Worm (Caenorhabditis elegans) whole organism, L2 larva: ENCODE measurements around the gene mrpl-46.
A peak's percentile ranks its signal among the peaks of the same experiment; 100 is the strongest.

Experiments
- C34F6.9 ChIP-seq: fragments of 150-350 bp; optimal IDR thresholded peaks from 2 replicates; lab custom pipeline; 2014; ENCODE audit warnings: missing biosample characterization, missing genetic modification characterization
- F13H6.1 ChIP-seq: sonication (generic microtip); optimal IDR thresholded peaks from 2 replicates; lab custom pipeline; 2016; ENCODE audit warnings: missing genetic modification characterization, missing compliant biosample characterization
- Y55F3AM.14 ChIP-seq: fragments of 200-800 bp; sonication (Bioruptor generic); optimal IDR thresholded peaks from 2 replicates; lab custom pipeline; 2018; ENCODE audit warnings: mild to moderate bottlenecking, missing genetic modification characterization, missing compliant biosample characterization
- ZK546.5 ChIP-seq: sonication (generic microtip); optimal IDR thresholded peaks from 2 replicates; lab custom pipeline; 2017; ENCODE audit warnings: missing biosample characterization, missing genetic modification characterization
- alr-1 ChIP-seq: fragments of 150-350 bp; optimal IDR thresholded peaks from 2 replicates; lab custom pipeline; 2014; ENCODE audit warnings: missing biosample characterization, missing genetic modification characterization
- ceh-82 ChIP-seq: fragments of 150-350 bp; optimal IDR thresholded peaks from 2 replicates; lab custom pipeline; 2014; ENCODE audit warnings: missing biosample characterization, missing genetic modification characterization
- crh-2 ChIP-seq: sonication (generic microtip); optimal IDR thresholded peaks from 2 replicates; lab custom pipeline; 2017; ENCODE audit warnings: missing biosample characterization, missing genetic modification characterization
- gmeb-1 ChIP-seq: fragments of 150-350 bp; optimal IDR thresholded peaks from 2 replicates; lab custom pipeline; 2014; ENCODE audit warnings: missing biosample characterization, missing genetic modification characterization
- lin-11 ChIP-seq: fragments of 150-350 bp; sonication (generic microtip); optimal IDR thresholded peaks from 2 replicates; lab custom pipeline; 2014; ENCODE audit warnings: missing biosample characterization, missing genetic modification characterization, inconsistent platforms, mixed read lengths
- lin-13 ChIP-seq: fragments of 150-350 bp; optimal IDR thresholded peaks from 2 replicates; lab custom pipeline; 2014; ENCODE audit warnings: missing biosample characterization, missing genetic modification reagents, missing genetic modification characterization
- lin-39 ChIP-seq: fragments of 150-350 bp; optimal IDR thresholded peaks from 2 replicates; lab custom pipeline; 2014; ENCODE audit warnings: missing biosample characterization, missing genetic modification reagents, missing genetic modification characterization
- lsy-2 ChIP-seq, 2 experiments: fragments of 150-350 bp in 1 of 2; sonication (generic microtip) in 1 of 2; optimal IDR thresholded peaks; 2 replicates each; lab custom pipeline; 2014 to 2017; ENCODE audit warnings: missing biosample characterization in 2 of 2, missing genetic modification characterization in 2 of 2
- mbf-1 ChIP-seq: sonication (generic microtip); optimal IDR thresholded peaks from 2 replicates; lab custom pipeline; 2017; ENCODE audit warnings: missing biosample characterization, missing genetic modification characterization
- mdl-1 ChIP-seq, 2 experiments: fragments of 150-350 bp in 1 of 2; sonication (generic microtip) in 1 of 2; optimal IDR thresholded peaks; 2 replicates each; lab custom pipeline; 2017; ENCODE audit warnings: missing biosample characterization in 2 of 2, missing genetic modification characterization in 2 of 2
- nhr-10 ChIP-seq: sonication (generic microtip); optimal IDR thresholded peaks from 2 replicates; lab custom pipeline; 2017; ENCODE audit warnings: missing biosample characterization, missing genetic modification characterization
- nhr-11 ChIP-seq: fragments of 150-350 bp; optimal IDR thresholded peaks from 2 replicates; lab custom pipeline; 2014; ENCODE audit warnings: missing biosample characterization, missing genetic modification characterization
- nhr-129 ChIP-seq: fragments of 150-350 bp; optimal IDR thresholded peaks from 2 replicates; lab custom pipeline; 2014; ENCODE audit warnings: missing biosample characterization, missing genetic modification characterization
- nhr-21 ChIP-seq: fragments of 150-350 bp; optimal IDR thresholded peaks from 2 replicates; lab custom pipeline; 2014; ENCODE audit warnings: missing biosample characterization, missing genetic modification characterization
- nhr-25 ChIP-seq: fragments of 150-350 bp; sonication (generic microtip); optimal IDR thresholded peaks from 3 replicates; lab custom pipeline; 2014; ENCODE audit warnings: missing biosample characterization, missing genetic modification characterization
- nhr-77 ChIP-seq: fragments of 150-350 bp; optimal IDR thresholded peaks from 2 replicates; lab custom pipeline; 2014; ENCODE audit warnings: missing biosample characterization, missing genetic modification characterization
- sem-4 ChIP-seq: fragments of 150-350 bp; optimal IDR thresholded peaks from 2 replicates; lab custom pipeline; 2014; ENCODE audit warnings: missing biosample characterization, missing genetic modification reagents, missing genetic modification characterization
- skn-1 ChIP-seq: sonication (generic microtip); optimal IDR thresholded peaks from 2 replicates; lab custom pipeline; 2017; ENCODE audit warnings: missing biosample characterization, missing genetic modification characterization
- sma-3 ChIP-seq: sonication (generic microtip); optimal IDR thresholded peaks from 2 replicates; lab custom pipeline; 2016; ENCODE audit warnings: missing genetic modification reagents, missing genetic modification characterization, missing compliant biosample characterization
- sma-9 ChIP-seq, 2 experiments: fragments of 150-350 bp in 1 of 2; sonication (generic microtip) in 1 of 2; optimal IDR thresholded peaks; 2 replicates each; lab custom pipeline; 2014 to 2016; ENCODE audit warnings: missing genetic modification characterization in 2 of 2, mild to moderate bottlenecking in 1 of 2, missing biosample characterization in 1 of 2, missing compliant biosample characterization in 1 of 2, missing genetic modification reagents in 1 of 2, moderate library complexity in 1 of 2
- unc-39 ChIP-seq: fragments of 150-350 bp; optimal IDR thresholded peaks from 2 replicates; lab custom pipeline; 2014; ENCODE audit warnings: missing biosample characterization, missing genetic modification characterization
- unc-55 ChIP-seq: fragments of 150-350 bp; sonication (generic microtip); optimal IDR thresholded peaks from 3 replicates; lab custom pipeline; 2014; ENCODE audit warnings: missing biosample characterization, missing genetic modification reagents, missing genetic modification characterization
- unc-62 ChIP-seq: fragments of 150-350 bp; optimal IDR thresholded peaks from 2 replicates; lab custom pipeline; 2014; ENCODE audit warnings: missing biosample characterization, missing genetic modification reagents, missing genetic modification characterization
- ztf-1 ChIP-seq: fragments of 200-800 bp; sonication (Bioruptor generic); conservative IDR thresholded peaks from 2 replicates; pipeline ENCODE4 v1.3.6; 2022; ENCODE audit warnings: missing genetic modification characterization, missing compliant biosample characterization
- ztf-11 ChIP-seq: sonication (generic microtip); optimal IDR thresholded peaks from 2 replicates; lab custom pipeline; 2017; ENCODE audit warnings: missing biosample characterization, missing genetic modification characterization
- ztf-4 ChIP-seq: fragments of 150-350 bp; optimal IDR thresholded peaks from 2 replicates; lab custom pipeline; 2014; ENCODE audit warnings: missing biosample characterization, missing genetic modification characterization

The mrpl-46 gene

ce11 chrIV:796521-797073, 4.0 kb upstream of the mrpl-46 start, which contains the start of the genes F56B3.11 and ech-5 (continued):
- peak; percentile 78 for TF ChIP-seq gmeb-1 (tag; lab: Kevin White, UChicago)
- no peak for TF ChIP-seq ztf-1 (GFP tag; lab: Robert Waterston, UW)
- peak; percentile 26 for TF ChIP-seq skn-1 (tag; lab: Kevin White, UChicago)

- no peak for TF ChIP-seq lin-11 (tag; lab: Kevin White, UChicago)
- no peak for TF ChIP-seq mbf-1 (tag; lab: Kevin White, UChicago)
- TF ChIP-seq crh-2 (tag; lab: Kevin White, UChicago) = no peak
- no peak for TF ChIP-seq ceh-82 (tag; lab: Kevin White, UChicago)
- TF ChIP-seq sem-4 (tag; lab: Kevin White, UChicago) = no peak
- no peak for TF ChIP-seq nhr-11 (tag; lab: Kevin White, UChicago)
- no peak for TF ChIP-seq ZK546.5 (tag; lab: Kevin White, UChicago)
- TF ChIP-seq C34F6.9 (tag; lab: Kevin White, UChicago) = no peak
- TF ChIP-seq ztf-11 = no peak
- no peak for TF ChIP-seq unc-39 (tag; lab: Kevin White, UChicago)
- no peak for TF ChIP-seq nhr-25 (tag; lab: Kevin White, UChicago)
- TF ChIP-seq mdl-1 (tag; optimal IDR thresholded peaks at IDR 0.05; lab: Kevin White, UChicago) = no peak
- TF ChIP-seq alr-1 = no peak
- no peak for TF ChIP-seq unc-62 (GFP tag; lab: Kevin White, UChicago)
- no peak for TF ChIP-seq lin-13 (GFP tag; lab: Kevin White, UChicago)
- no peak for TF ChIP-seq F13H6.1 (tag; lab: Kevin White, UChicago)
- no peak for TF ChIP-seq unc-55 (GFP tag; lab: Kevin White, UChicago)
These were observed 544 bp downstream of the mrpl-46 start for ce11 chrIV:801162-801561.

- no peak for TF ChIP-seq Y55F3AM.14 (GFP tag; lab: Kevin White, UChicago)
- TF ChIP-seq ztf-4 (tag; lab: Kevin White, UChicago) = no peak
- TF ChIP-seq sma-3 (GFP tag; lab: Kevin White, UChicago) = no peak
- no peak for TF ChIP-seq C34F6.9 (tag; lab: Kevin White, UChicago)
- no peak for TF ChIP-seq alr-1
- no peak for TF ChIP-seq mbf-1 (tag; lab: Kevin White, UChicago)
- no peak for TF ChIP-seq skn-1 (tag; lab: Kevin White, UChicago)
- TF ChIP-seq unc-39 (tag; lab: Kevin White, UChicago) = no peak
- no peak for TF ChIP-seq ztf-11
- no peak for TF ChIP-seq unc-62 (GFP tag; lab: Kevin White, UChicago)
- no peak for TF ChIP-seq nhr-77
These were observed 4.2 kb downstream of the mrpl-46 start, which contains the start of gene Y55F3BL.4 for ce11 chrIV:804802-805201. TSS of gene Y55F3BL.4 (plus strand) at chrIV:805102.

- no peak for TF ChIP-seq nhr-129 (tag; lab: Kevin White, UChicago)
- TF ChIP-seq lin-39 = no peak
- no peak for TF ChIP-seq nhr-21 (tag; lab: Kevin White, UChicago)
- no peak for TF ChIP-seq sma-9 (GFP tag; optimal IDR thresholded peaks at IDR 0.05; lab: Kevin White, UChicago)
- TF ChIP-seq sma-9 (tag; optimal IDR thresholded peaks at IDR 0.05; lab: Kevin White, UChicago) = no peak
These were observed 5.1 kb downstream of the mrpl-46 start for ce11 chrIV:805693-806092.

- TF ChIP-seq nhr-10 (tag; lab: Kevin White, UChicago) = no peak
- TF ChIP-seq lin-11 (tag; lab: Kevin White, UChicago) = peak; percentile 34
These were observed 6.5 kb downstream of the mrpl-46 start, which contains the start of gene Y55F3BL.6 for ce11 chrIV:807027-807516. TSS of gene Y55F3BL.6 (minus strand) at chrIV:807077.

ce11 chrIV:813341-813740, 12.7 kb downstream of the mrpl-46 start:
- peak; percentile 29 for TF ChIP-seq gmeb-1 (tag; lab: Kevin White, UChicago)
- TF ChIP-seq lsy-2 (tag; optimal IDR thresholded peaks at IDR 0.05; lab: Kevin White, UChicago) = peak in 1 of 2 experiments; percentile 31
- peak; percentile 55 for TF ChIP-seq unc-55 (GFP tag; lab: Kevin White, UChicago)
- peak; percentile 6 for TF ChIP-seq F13H6.1 (tag; lab: Kevin White, UChicago)
